Worm (Caenorhabditis elegans): Measurements from ENCODE around the gene F52E1.3.

- TF ChIP-seq ztf-11 (tag; optimal IDR thresholded peaks at IDR 0.05) = no peak
- peak; percentile 84 for TF ChIP-seq nhr-25 (tag; optimal IDR thresholded peaks at IDR 0.05)
- no peak for TF ChIP-seq nhr-237 (tag; optimal IDR thresholded peaks at IDR 0.05)
- peak; percentile 45 for TF ChIP-seq unc-62 (GFP tag; optimal IDR thresholded peaks at IDR 0.05)
- no peak for TF ChIP-seq ceh-9 (tag; optimal IDR thresholded peaks at IDR 0.05)
- TF ChIP-seq lin-39 (tag; optimal IDR thresholded peaks at IDR 0.05) = peak; percentile 74
- TF ChIP-seq ama-1 (optimal IDR thresholded peaks at IDR 0.05) = peak; percentile 98
- no peak for TF ChIP-seq nhr-67 (tag; optimal IDR thresholded peaks at IDR 0.05)
- TF ChIP-seq nhr-76 (tag; optimal IDR thresholded peaks at IDR 0.05) = no peak
Observed at ce11 chrV:8348959-8349389, 45.6 kb upstream of the F52E1.3 start.
